Worm (Caenorhabditis elegans) whole organism, mixed stage, embryonic: ENCODE data around the gene fbxb-43.
A peak's percentile ranks its signal among the peaks of the same experiment; 100 is the strongest.

Source experiments
- M03D4.4 ChIP-seq: sonication (generic microtip); optimal IDR thresholded peaks from 2 replicates; lab custom pipeline; 2017; ENCODE audit warnings: mild to moderate bottlenecking, missing genetic modification characterization, missing compliant biosample characterization
- bed-3 ChIP-seq: fragments of 200-800 bp; sonication (Bioruptor generic); optimal IDR thresholded peaks from 3 replicates; lab custom pipeline; 2018; ENCODE audit warnings: mild to moderate bottlenecking, missing genetic modification characterization, moderate library complexity, missing compliant biosample characterization
- blmp-1 ChIP-seq: fragments of 150-350 bp; optimal IDR thresholded peaks from 2 replicates; lab custom pipeline; 2014; ENCODE audit warnings: missing biosample characterization, missing genetic modification characterization
- ceh-39 ChIP-seq: fragments of 150-350 bp; optimal IDR thresholded peaks from 2 replicates; lab custom pipeline; 2014; ENCODE audit warnings: missing biosample characterization, missing genetic modification characterization
- ceh-43 ChIP-seq: fragments of 200-800 bp; sonication (Bioruptor generic); optimal IDR thresholded peaks from 2 replicates; lab custom pipeline; 2018; ENCODE audit warnings: mild to moderate bottlenecking, missing genetic modification characterization, moderate library complexity, missing compliant biosample characterization
- ceh-83 ChIP-seq: fragments of 200-800 bp; sonication (Bioruptor generic); optimal IDR thresholded peaks from 2 replicates; lab custom pipeline; 2018; ENCODE audit warnings: mild to moderate bottlenecking, missing genetic modification characterization, missing compliant biosample characterization
- ces-1 ChIP-seq: fragments of 150-350 bp; optimal IDR thresholded peaks from 2 replicates; lab custom pipeline; 2014; ENCODE audit warnings: missing biosample characterization, missing genetic modification reagents, missing genetic modification characterization
- cnd-1 ChIP-seq: fragments of 200-800 bp; sonication (Bioruptor generic); optimal IDR thresholded peaks from 2 replicates; lab custom pipeline; 2018; ENCODE audit warnings: mild to moderate bottlenecking, missing genetic modification characterization, missing compliant biosample characterization
- drap-1 ChIP-seq: fragments of 200-800 bp; sonication (Bioruptor generic); optimal IDR thresholded peaks from 3 replicates; lab custom pipeline; 2018; ENCODE audit warnings: mild to moderate bottlenecking, missing genetic modification characterization, missing compliant biosample characterization
- elt-1 ChIP-seq: sonication (generic microtip); optimal IDR thresholded peaks from 2 replicates; lab custom pipeline; 2017; ENCODE audit warnings: missing genetic modification characterization, mild to moderate bottlenecking, missing compliant biosample characterization, antibody characterized with exemption, moderate library complexity, borderline replicate concordance; ENCODE audit not compliant: insufficient read depth
- elt-3 ChIP-seq: fragments of 150-350 bp; optimal IDR thresholded peaks from 2 replicates; lab custom pipeline; 2014; ENCODE audit warnings: missing biosample characterization, missing genetic modification characterization
- flh-1 ChIP-seq: fragments of 200-800 bp; sonication (Bioruptor generic); optimal IDR thresholded peaks from 2 replicates; lab custom pipeline; 2018; ENCODE audit warnings: mild to moderate bottlenecking, missing genetic modification characterization, moderate library complexity, missing compliant biosample characterization
- ham-2 ChIP-seq: fragments of 200-800 bp; sonication (Bioruptor generic); optimal IDR thresholded peaks from 2 replicates; lab custom pipeline; 2018; ENCODE audit warnings: mild to moderate bottlenecking, missing genetic modification characterization, missing compliant biosample characterization
- hlh-1 ChIP-seq: fragments of 150-350 bp; optimal IDR thresholded peaks from 2 replicates; lab custom pipeline; 2014; ENCODE audit warnings: missing biosample characterization, missing genetic modification reagents, missing genetic modification characterization
- lin-13 ChIP-seq: fragments of 150-350 bp; optimal IDR thresholded peaks from 2 replicates; lab custom pipeline; 2014; ENCODE audit warnings: missing biosample characterization, missing genetic modification characterization
- lin-32 ChIP-seq: fragments of 200-800 bp; sonication (Bioruptor generic); optimal IDR thresholded peaks from 2 replicates; lab custom pipeline; 2018; ENCODE audit warnings: mild to moderate bottlenecking, missing genetic modification characterization, missing compliant biosample characterization
- lsy-2 ChIP-seq: fragments of 150-350 bp; optimal IDR thresholded peaks from 2 replicates; lab custom pipeline; 2014; ENCODE audit warnings: missing biosample characterization, missing genetic modification characterization
- mab-5 ChIP-seq: fragments of 150-350 bp; optimal IDR thresholded peaks from 2 replicates; lab custom pipeline; 2014; ENCODE audit warnings: missing biosample characterization, missing genetic modification characterization
- mep-1 ChIP-seq: fragments of 150-350 bp; optimal IDR thresholded peaks from 2 replicates; lab custom pipeline; 2017; ENCODE audit warnings: missing biosample characterization, missing genetic modification reagents, missing genetic modification characterization, inconsistent platforms
- mls-2 ChIP-seq: sonication (generic microtip); optimal IDR thresholded peaks from 2 replicates; lab custom pipeline; 2016; ENCODE audit warnings: mild to moderate bottlenecking, missing genetic modification characterization, moderate library complexity, missing compliant biosample characterization
- nhr-12 ChIP-seq: fragments of 150-350 bp; optimal IDR thresholded peaks from 2 replicates; lab custom pipeline; 2014; ENCODE audit warnings: missing biosample characterization, missing genetic modification characterization
- nhr-2 ChIP-seq: fragments of 150-350 bp; optimal IDR thresholded peaks from 2 replicates; lab custom pipeline; 2014; ENCODE audit warnings: missing biosample characterization, missing genetic modification characterization
- nhr-237 ChIP-seq: fragments of 150-350 bp; optimal IDR thresholded peaks from 2 replicates; lab custom pipeline; 2014; ENCODE audit warnings: missing biosample characterization, missing genetic modification characterization
- nhr-28 ChIP-seq: fragments of 150-350 bp; optimal IDR thresholded peaks from 2 replicates; lab custom pipeline; 2014; ENCODE audit warnings: missing biosample characterization, missing genetic modification characterization
- nhr-76 ChIP-seq: sonication (generic microtip); optimal IDR thresholded peaks from 2 replicates; lab custom pipeline; 2017; ENCODE audit warnings: missing biosample characterization, missing genetic modification characterization
- pha-4 ChIP-seq: fragments of 150-350 bp; optimal IDR thresholded peaks from 2 replicates; lab custom pipeline; 2018; ENCODE audit warnings: missing biosample characterization, missing genetic modification reagents, missing genetic modification characterization
- sem-2 ChIP-seq: fragments of 200-800 bp; sonication (Bioruptor generic); optimal IDR thresholded peaks from 2 replicates; lab custom pipeline; 2018; ENCODE audit warnings: mild to moderate bottlenecking, missing genetic modification characterization, missing compliant biosample characterization
- snpc-4 ChIP-seq: fragments of 150-350 bp; optimal IDR thresholded peaks from 2 replicates; lab custom pipeline; 2014; ENCODE audit warnings: missing biosample characterization, missing genetic modification characterization
- sptf-1 ChIP-seq: sonication (generic microtip); optimal IDR thresholded peaks from 2 replicates; lab custom pipeline; 2017; ENCODE audit warnings: mild to moderate bottlenecking, missing genetic modification characterization, moderate library complexity, missing compliant biosample characterization
- tbx-8 ChIP-seq: fragments of 200-800 bp; sonication (Bioruptor generic); optimal IDR thresholded peaks from 2 replicates; lab custom pipeline; 2018; ENCODE audit warnings: mild to moderate bottlenecking, missing genetic modification characterization, moderate library complexity, missing compliant biosample characterization
- unc-120 ChIP-seq: sonication (generic microtip); optimal IDR thresholded peaks from 2 replicates; lab custom pipeline; 2017; ENCODE audit warnings: missing genetic modification characterization, missing compliant biosample characterization; ENCODE audit not compliant: poor library complexity, severe bottlenecking
- unc-39 ChIP-seq: fragments of 150-350 bp; optimal IDR thresholded peaks from 2 replicates; lab custom pipeline; 2014; ENCODE audit warnings: missing biosample characterization, missing genetic modification characterization
- unc-62 ChIP-seq: fragments of 150-350 bp; optimal IDR thresholded peaks from 2 replicates; lab custom pipeline; 2014; ENCODE audit warnings: missing biosample characterization, missing genetic modification reagents, missing genetic modification characterization
- zip-8 ChIP-seq: fragments of 150-350 bp; optimal IDR thresholded peaks from 2 replicates; lab custom pipeline; 2014; ENCODE audit warnings: missing biosample characterization, missing genetic modification characterization

fbxb-43 gene

DNA sequence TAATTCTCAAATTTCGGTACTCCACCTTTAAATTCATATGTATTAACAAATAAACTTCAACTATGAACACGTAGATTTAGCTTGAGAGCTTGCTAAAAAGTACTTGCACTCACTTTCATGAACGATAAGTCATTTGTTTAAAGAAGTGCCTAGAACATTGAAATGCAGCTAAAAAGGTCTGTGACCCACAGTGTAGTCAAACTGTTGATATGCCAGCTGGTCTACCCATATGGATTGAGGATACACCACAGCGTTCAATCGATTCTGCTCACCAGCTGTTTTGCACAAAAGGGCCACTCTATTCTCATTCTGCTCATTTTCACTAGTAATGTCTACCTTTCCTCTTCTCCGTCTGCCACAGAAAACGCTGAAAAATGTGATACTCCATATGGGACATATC, at the start of gene fbxb-43:
Gene fbxb-43 (plus strand): TSS at position 301 of the 400 bp plus-strand sequence.
- TF ChIP-seq mab-5 (no peak), cnd-1 (tag; lab: Kevin White, UChicago) (peak; percentile 51), M03D4.4 (tag; lab: Kevin White, UChicago) (no peak), unc-62 (GFP tag; lab: Kevin White, UChicago) (no peak)

DNA sequence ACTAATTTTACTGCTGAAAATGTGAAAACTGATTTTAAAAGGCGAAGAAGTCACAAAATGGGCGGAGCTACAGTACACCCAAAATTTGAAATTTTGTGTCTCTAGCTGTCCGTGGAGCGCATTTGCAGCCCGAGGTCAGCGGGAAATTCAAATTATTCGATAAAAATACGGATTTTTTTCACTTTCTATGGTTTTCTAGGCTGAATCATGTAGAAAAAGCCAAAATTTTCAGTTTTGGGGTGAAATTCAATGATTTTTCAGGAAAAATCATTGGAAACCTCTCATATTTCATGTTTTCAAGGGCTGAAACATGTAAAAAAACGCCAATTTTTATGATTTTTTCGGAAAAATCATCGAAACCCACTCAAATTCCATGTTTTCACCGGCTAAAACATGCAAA, 45.2 kb upstream of the fbxb-43 start:
- TF ChIP-seq unc-62 (GFP tag; lab: Kevin White, UChicago), result no peak
- no peak for TF ChIP-seq bed-3 (GFP tag; lab: Kevin White, UChicago)
- no peak for TF ChIP-seq lsy-2 (tag; lab: Kevin White, UChicago)
- TF ChIP-seq, all 35 proteins: peak for 0

DNA sequence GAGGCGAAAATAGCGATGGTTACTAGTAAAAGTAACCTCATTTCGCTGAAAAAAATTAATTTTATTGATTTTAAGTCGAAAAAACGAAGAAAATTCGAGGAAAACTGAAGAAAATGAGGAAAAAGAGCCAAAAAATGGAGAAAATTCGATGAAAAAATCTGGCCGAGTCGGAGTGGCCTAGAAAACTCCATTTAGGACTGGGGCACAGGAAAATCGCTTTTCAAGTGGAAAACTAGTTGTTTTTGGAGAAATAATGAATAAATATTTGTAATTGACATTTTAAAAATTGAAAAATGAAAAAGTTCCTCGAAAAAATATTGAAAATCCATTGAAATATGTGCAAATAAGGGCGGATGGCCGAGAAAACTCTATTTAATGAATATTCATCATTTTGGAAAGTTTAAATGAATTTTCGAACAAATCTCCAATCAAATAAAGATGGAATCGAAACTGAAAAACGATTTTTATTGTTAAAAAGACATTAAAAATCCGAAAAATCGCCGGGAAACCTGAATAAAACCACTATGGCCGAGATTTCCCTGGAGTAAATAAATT, 35.7 kb upstream of the fbxb-43 start, which contains the start of gene emc-1:
Gene emc-1 (minus strand): TSS at position 45 of the 555 bp plus-strand sequence.
- TF ChIP-seq ham-2 (GFP tag; lab: Kevin White, UChicago) (no peak), nhr-76 (tag; lab: Kevin White, UChicago) (no peak), flh-1 (no peak), ces-1 (GFP tag; lab: Kevin White, UChicago) (peak; percentile 75), elt-1 (tag; lab: Kevin White, UChicago) (no peak)

DNA sequence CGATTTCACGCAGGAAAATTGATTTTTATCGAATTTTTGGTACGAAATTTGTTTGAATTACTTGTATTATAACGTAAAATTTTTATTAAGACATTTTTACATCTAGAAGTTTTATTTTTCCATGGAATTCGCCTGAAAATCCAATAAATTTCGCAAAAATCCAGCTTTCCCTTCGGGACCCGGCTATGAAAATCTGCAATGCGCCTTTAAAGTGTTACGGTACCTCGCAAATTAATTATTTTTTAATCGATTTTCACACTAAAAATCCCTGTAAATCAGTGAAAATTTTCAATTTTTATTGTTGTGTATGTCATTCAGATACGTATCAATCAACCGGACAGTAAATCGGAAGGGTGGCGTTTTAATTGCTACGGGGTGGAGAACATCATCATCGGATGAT, 35.1 kb upstream of the fbxb-43 start:
- TF ChIP-seq ces-1 (GFP tag; lab: Kevin White, UChicago) (no peak), unc-120 (tag; lab: Kevin White, UChicago) (no peak), elt-1 (tag; lab: Kevin White, UChicago) (no peak), unc-62 (GFP tag; lab: Kevin White, UChicago) (peak; percentile 9)

DNA sequence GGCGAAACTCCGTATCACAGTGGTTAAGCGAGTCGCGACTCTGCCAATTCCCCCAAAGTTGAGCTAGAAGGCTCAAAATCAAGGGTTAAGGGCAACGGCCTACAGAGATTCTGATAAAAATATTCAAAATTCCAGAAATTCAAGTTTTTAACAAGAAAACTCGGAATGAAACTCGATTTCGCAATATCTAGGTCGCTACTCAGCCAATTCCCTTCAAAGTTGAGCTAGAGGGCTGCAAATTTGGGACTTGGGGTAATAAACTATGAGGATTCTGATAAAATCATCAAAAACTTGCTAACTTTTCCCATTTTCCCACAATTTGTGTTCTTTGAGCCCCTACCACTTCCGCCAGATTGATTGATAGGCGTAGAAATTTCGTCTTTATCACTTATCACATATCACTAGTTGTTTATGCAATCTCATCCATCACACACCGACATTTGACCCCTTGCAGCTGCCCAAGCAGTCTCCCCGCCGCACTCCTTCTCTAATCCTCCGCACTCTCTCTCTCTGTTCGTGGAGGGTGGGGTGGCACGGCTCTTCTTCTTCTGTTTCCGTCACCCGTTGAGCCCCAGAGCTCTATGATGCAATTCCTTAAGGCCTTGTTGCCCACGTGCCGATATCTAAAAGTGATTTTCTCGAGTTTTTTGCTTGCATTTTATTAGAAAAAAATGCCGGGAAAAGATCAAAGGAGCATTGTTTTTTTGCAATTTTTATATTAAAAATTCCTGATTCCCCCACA, 34.2 kb upstream of the fbxb-43 start:
- TF ChIP-seq nhr-28 (tag; lab: Kevin White, UChicago), result no peak
- TF ChIP-seq nhr-12 (tag; lab: Kevin White, UChicago), result no peak
- no peak for TF ChIP-seq elt-1 (tag; lab: Kevin White, UChicago)
- peak; percentile 73 for TF ChIP-seq unc-120 (tag; lab: Kevin White, UChicago)
- no peak for TF ChIP-seq mab-5
- TF ChIP-seq zip-8 (tag; lab: Kevin White, UChicago), result peak; percentile 12
- peak; percentile 17 for TF ChIP-seq M03D4.4 (tag; lab: Kevin White, UChicago)
- no peak for TF ChIP-seq ces-1 (GFP tag; lab: Kevin White, UChicago)
- no peak for TF ChIP-seq lin-13
- TF ChIP-seq pha-4, result no peak
- TF ChIP-seq nhr-237 (tag; lab: Kevin White, UChicago), result no peak
- TF ChIP-seq ceh-43 (GFP tag; lab: Kevin White, UChicago), result no peak
- TF ChIP-seq nhr-2, result no peak
- no peak for TF ChIP-seq mls-2 (tag; lab: Kevin White, UChicago)
- no peak for TF ChIP-seq unc-39
- no peak for TF ChIP-seq drap-1
- no peak for TF ChIP-seq snpc-4
- TF ChIP-seq tbx-8 (GFP tag; lab: Kevin White, UChicago), result no peak
- peak; percentile 89 for TF ChIP-seq hlh-1 (tag; lab: Kevin White, UChicago)
- no peak for TF ChIP-seq blmp-1 (tag; lab: Kevin White, UChicago)
- TF ChIP-seq ceh-39, result no peak
- TF ChIP-seq ceh-83 (GFP tag; lab: Kevin White, UChicago), result no peak
- peak; percentile 31 for TF ChIP-seq lin-32 (GFP tag; lab: Kevin White, UChicago)
- no peak for TF ChIP-seq nhr-76 (tag; lab: Kevin White, UChicago)
- TF ChIP-seq cnd-1 (tag; lab: Kevin White, UChicago), result no peak
- no peak for TF ChIP-seq mep-1 (tag; lab: Kevin White, UChicago)
- no peak for TF ChIP-seq flh-1
- no peak for TF ChIP-seq elt-3 (tag; lab: Kevin White, UChicago)
- TF ChIP-seq bed-3 (GFP tag; lab: Kevin White, UChicago), result no peak
- no peak for TF ChIP-seq sem-2 (GFP tag; lab: Kevin White, UChicago)
- peak; percentile 96 for TF ChIP-seq unc-62 (GFP tag; lab: Kevin White, UChicago)
- no peak for TF ChIP-seq ham-2 (GFP tag; lab: Kevin White, UChicago)
- peak; percentile 48 for TF ChIP-seq sptf-1 (tag; lab: Kevin White, UChicago)
- TF ChIP-seq lsy-2 (tag; lab: Kevin White, UChicago), result peak; percentile 8
